Fruit fly (Drosophila melanogaster): Measurements from ENCODE around the gene CG13926.

CG13926 gene

DNA sequence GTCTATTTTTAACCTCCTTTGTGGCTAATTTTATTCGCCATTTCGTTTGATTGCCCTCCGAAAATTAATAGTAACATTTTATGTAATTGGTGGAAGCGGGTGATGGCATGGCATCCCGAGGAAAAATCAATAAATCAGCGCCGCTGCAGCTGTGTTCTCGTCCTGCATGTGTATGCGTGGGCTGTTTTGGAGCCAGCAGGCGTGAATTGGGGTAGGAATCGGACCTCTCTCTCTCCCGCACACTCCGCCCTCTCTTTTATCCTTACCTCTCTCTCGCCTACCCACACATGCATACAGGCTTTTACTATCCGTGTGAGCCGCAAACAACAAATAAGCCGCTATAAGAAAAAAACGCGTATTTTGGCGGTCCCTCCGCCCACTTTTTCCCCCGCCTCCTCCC is 40.6 kb downstream of the CG13926 start (continued):
- TF ChIP-seq nerfin-2 (GFP tag; IDR thresholded peaks at IDR 0.05; ENCODE audit: partially characterized antibody), result 0 out of 2 replicates have a peak, but pooled peaks have one; percentile 24
- no peak for TF ChIP-seq dati (GFP tag; IDR thresholded peaks at IDR 0.05)
- no peak for TF ChIP-seq Hsf (GFP tag; optimal IDR thresholded peaks at IDR 0.05)
- TF ChIP-seq hb (GFP tag; IDR thresholded peaks at IDR 0.05; ENCODE audit: partially characterized antibody), result no peak
- TF ChIP-seq nmo (GFP tag; optimal IDR thresholded peaks at IDR 0.05), result no peak
- peak; percentile 47; the same call in 1 of the 3 replicates for TF ChIP-seq CG34422 (GFP tag; IDR thresholded peaks at IDR 0.05)
- TF ChIP-seq CG2889 (GFP tag; IDR thresholded peaks at IDR 0.05), result no peak
- no peak for TF ChIP-seq CG11696 (GFP tag; IDR thresholded peaks at IDR 0.05)
- no peak for TF ChIP-seq CG12299 (tag; optimal IDR thresholded peaks at IDR 0.05)
- no peak for TF ChIP-seq CG7357 (GFP tag; IDR thresholded peaks at IDR 0.05)
- TF ChIP-seq insv (GFP tag; optimal IDR thresholded peaks at IDR 0.05), result no peak
- TF ChIP-seq CG12219 (GFP tag; optimal IDR thresholded peaks at IDR 0.05), result no peak
- no peak for TF ChIP-seq CG11560 (tag; IDR thresholded peaks at IDR 0.05)
- no peak for TF ChIP-seq p53 (GFP tag; optimal IDR thresholded peaks at IDR 0.05)
- TF ChIP-seq ken (GFP tag; IDR thresholded peaks at IDR 0.05), result no peak
- no peak for TF ChIP-seq CG3995 (GFP tag; optimal IDR thresholded peaks at IDR 0.05)
- TF ChIP-seq chinmo (GFP tag; IDR thresholded peaks at IDR 0.05; ENCODE audit: partially characterized antibody), result 0 out of 4 replicates have a peak, but pooled peaks have one; percentile 36
- no peak for TF ChIP-seq CG10543 (GFP tag; optimal IDR thresholded peaks at IDR 0.05)
- TF ChIP-seq CG8924 (tag; optimal IDR thresholded peaks at IDR 0.05), result no peak
- peak; percentile 9 for TF ChIP-seq CG15514 (GFP tag; optimal IDR thresholded peaks at IDR 0.05)
- TF ChIP-seq CG8290 (GFP tag; optimal IDR thresholded peaks at IDR 0.05), result no peak
- no peak for TF ChIP-seq CG8290 (tag; optimal IDR thresholded peaks at IDR 0.05)
- no peak for TF ChIP-seq CG10274 (GFP tag; optimal IDR thresholded peaks at IDR 0.05)
- TF ChIP-seq lbe (GFP tag; optimal IDR thresholded peaks at IDR 0.05), result no peak
- TF ChIP-seq Dek (tag; optimal IDR thresholded peaks at IDR 0.05), result no peak
- TF ChIP-seq disco-r (GFP tag; optimal IDR thresholded peaks at IDR 0.05), result no peak
- TF ChIP-seq pfk (GFP tag; optimal IDR thresholded peaks at IDR 0.05), result no peak
- TF ChIP-seq D19B (GFP tag; optimal IDR thresholded peaks at IDR 0.05), result no peak
- no peak for TF ChIP-seq CG17385 (GFP tag; optimal IDR thresholded peaks at IDR 0.05)
- no peak for TF ChIP-seq z (GFP tag; IDR thresholded peaks at IDR 0.05)
- TF ChIP-seq CG17568 (GFP tag; optimal IDR thresholded peaks at IDR 0.05), result no peak
- 0 out of 2 replicates have a peak, but pooled peaks have one; percentile 27 for TF ChIP-seq CG11247 (GFP tag; IDR thresholded peaks at IDR 0.05)
- peak; percentile 43 for TF ChIP-seq Med (GFP tag)
- TF ChIP-seq Trl (optimal IDR thresholded peaks at IDR 0.05), result peak; percentile 39 to 42
- no peak for TF ChIP-seq Trl (GFP tag; optimal IDR thresholded peaks at IDR 0.05)
- TF ChIP-seq tna (GFP tag; IDR thresholded peaks at IDR 0.05; ENCODE audit: partially characterized antibody), result no peak
- TF ChIP-seq wdn (GFP tag; IDR thresholded peaks at IDR 0.05), result no peak
- no peak for TF ChIP-seq Dip3 (GFP tag; optimal IDR thresholded peaks at IDR 0.05)
- no peak for TF ChIP-seq CG6254 (GFP tag; optimal IDR thresholded peaks at IDR 0.05)
- TF ChIP-seq Gsc (GFP tag; IDR thresholded peaks at IDR 0.05), result no peak
- TF ChIP-seq so (GFP tag; IDR thresholded peaks at IDR 0.05), result no peak
- TF ChIP-seq CG15269 (tag; optimal IDR thresholded peaks at IDR 0.05), result no peak
- TF ChIP-seq CG12071 (GFP tag; optimal IDR thresholded peaks at IDR 0.05), result no peak
- TF ChIP-seq sqz (GFP tag; optimal IDR thresholded peaks at IDR 0.05), result peak; percentile 49
- 0 out of 2 replicates have a peak, but pooled peaks have one; percentile 10 for TF ChIP-seq sob (GFP tag; IDR thresholded peaks at IDR 0.05)
- TF ChIP-seq Dll (GFP tag; IDR thresholded peaks at IDR 0.05; ENCODE audit: partially characterized antibody), result no peak
- no peak for TF ChIP-seq Scr (GFP tag; IDR thresholded peaks at IDR 0.05; ENCODE audit: partially characterized antibody)
- TF ChIP-seq CG9437 (GFP tag; optimal IDR thresholded peaks at IDR 0.05), result no peak
- no peak for TF ChIP-seq Atf6 (GFP tag; IDR thresholded peaks at IDR 0.05)
- TF ChIP-seq Doc3 (GFP tag; IDR thresholded peaks at IDR 0.05; ENCODE audit: partially characterized antibody), result 0 out of 3 replicates have a peak, but pooled peaks have one; percentile 17
- no peak for TF ChIP-seq Hand (GFP tag; optimal IDR thresholded peaks at IDR 0.05)
- no peak for TF ChIP-seq fru (optimal IDR thresholded peaks at IDR 0.05)
